Fruit fly (Drosophila melanogaster): ENCODE measurements around the gene csw.

csw gene

DNA sequence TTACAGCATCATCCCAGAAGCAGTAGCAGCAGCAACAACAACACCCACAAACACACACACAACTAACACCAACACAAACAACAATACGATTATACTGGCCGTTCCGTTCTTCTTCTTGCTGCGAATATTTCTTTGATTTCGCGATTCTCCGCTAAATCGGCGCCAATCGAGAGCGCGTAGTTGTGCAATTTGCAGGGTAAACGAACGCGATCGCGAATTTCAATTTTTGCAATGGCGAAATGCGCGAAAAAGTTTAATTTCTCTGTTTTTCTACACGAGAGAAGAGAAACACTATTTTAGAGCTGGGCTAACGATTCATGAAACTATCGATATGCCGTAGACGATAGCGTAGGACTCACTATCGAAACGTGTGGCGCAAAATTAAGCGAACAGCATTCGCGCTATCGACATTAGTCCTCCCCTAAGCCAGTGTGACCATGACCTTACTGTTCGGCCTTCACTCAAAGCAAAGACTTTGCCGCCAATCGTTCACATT lies 64.7 kb downstream of the csw start, which contains the start of gene wapl (continued):
- peak; percentile 64 for TF ChIP-seq abd-A (tag; optimal IDR thresholded peaks at IDR 0.05)
- peak; percentile 33 for TF ChIP-seq NC2β (GFP tag; optimal IDR thresholded peaks at IDR 0.05)
- peak; percentile 91 for TF ChIP-seq sna (GFP tag; IDR thresholded peaks at IDR 0.05; ENCODE audit: partially characterized antibody)
- TF ChIP-seq NFAT (GFP tag; IDR thresholded peaks at IDR 0.05): 0 out of 2 replicates have a peak, but pooled peaks have one; percentile 26
- peak; percentile 25 for TF ChIP-seq CG10147 (GFP tag; optimal IDR thresholded peaks at IDR 0.05)
- TF ChIP-seq crp (GFP tag; optimal IDR thresholded peaks at IDR 0.05): peak in 1 of 2 experiments; percentile 40
- peak; percentile 5 for TF ChIP-seq CG2202 (tag; optimal IDR thresholded peaks at IDR 0.05)
- peak; percentile 94 for TF ChIP-seq E2f2 (GFP tag; IDR thresholded peaks at IDR 0.05)
- no peak for TF ChIP-seq shn (GFP tag; optimal IDR thresholded peaks at IDR 0.05)
- peak; percentile 86 for TF ChIP-seq MESR4 (GFP tag; optimal IDR thresholded peaks at IDR 0.05)
- TF ChIP-seq HLH54F (GFP tag; optimal IDR thresholded peaks at IDR 0.05): peak; percentile 47
- peak; percentile 90 for TF ChIP-seq zen2 (GFP tag; IDR thresholded peaks at IDR 0.05; ENCODE audit: partially characterized antibody)
- peak; percentile 54 for TF ChIP-seq slbo (GFP tag; IDR thresholded peaks at IDR 0.05)
- TF ChIP-seq prd (optimal IDR thresholded peaks at IDR 0.05): no peak
- peak; percentile 32; the same call in 1 of the 3 replicates for TF ChIP-seq prd (GFP tag; IDR thresholded peaks at IDR 0.05)
- peak; percentile 5 for TF ChIP-seq chn (GFP tag; optimal IDR thresholded peaks at IDR 0.05)
- 0 out of 2 replicates have a peak, but pooled peaks have one; percentile 10 for TF ChIP-seq Ptx1 (GFP tag; IDR thresholded peaks at IDR 0.05)
- TF ChIP-seq Awh (GFP tag; IDR thresholded peaks at IDR 0.05): no peak
- peak; percentile 76 for TF ChIP-seq gfzf (GFP tag; optimal IDR thresholded peaks at IDR 0.05)
- TF ChIP-seq stwl (tag; optimal IDR thresholded peaks at IDR 0.05): peak; percentile 61
- TF ChIP-seq CG9797 (GFP tag; optimal IDR thresholded peaks at IDR 0.05): peak; percentile 85
- TF ChIP-seq gsb (GFP tag; IDR thresholded peaks at IDR 0.05): no peak
- TF ChIP-seq pzg (GFP tag; optimal IDR thresholded peaks at IDR 0.05): peak; percentile 95
- TF ChIP-seq Scr (GFP tag; IDR thresholded peaks at IDR 0.05; ENCODE audit: partially characterized antibody): peak; percentile 94
- peak; percentile 63 for TF ChIP-seq Ets97D (GFP tag; optimal IDR thresholded peaks at IDR 0.05)

DNA sequence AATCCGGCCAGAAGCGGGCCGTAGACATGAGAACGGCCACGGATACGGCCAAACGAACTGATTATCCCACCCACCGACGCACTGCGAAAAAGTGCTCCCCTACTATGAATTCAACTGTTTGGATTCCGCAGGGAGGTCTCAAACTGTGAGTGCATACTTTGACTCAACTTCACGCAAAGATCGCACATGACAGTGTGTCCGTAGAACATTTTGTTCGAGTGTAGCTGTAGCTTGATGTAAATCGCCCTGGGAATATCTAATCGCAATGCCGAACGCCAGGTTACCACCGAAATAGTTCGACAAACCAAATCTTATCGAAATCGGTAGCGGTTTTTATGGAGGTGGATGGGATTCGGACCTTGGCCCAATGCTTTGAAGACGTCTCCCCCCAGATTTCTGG lies 67.0 kb downstream of the csw start:
- TF ChIP-seq HmgZ (tag; optimal IDR thresholded peaks at IDR 0.05) (peak; percentile 66), CG12104 (GFP tag; optimal IDR thresholded peaks at IDR 0.05) (no peak), CG13624 (GFP tag; optimal IDR thresholded peaks at IDR 0.05) (no peak), CG17328 (GFP tag; IDR thresholded peaks at IDR 0.05) (no peak), Deaf1 (tag; optimal IDR thresholded peaks at IDR 0.05) (peak; percentile 58), CG10543 (GFP tag; optimal IDR thresholded peaks at IDR 0.05) (peak; percentile 48), CG2120 (GFP tag; optimal IDR thresholded peaks at IDR 0.05) (peak; percentile 55), lmd (GFP tag; IDR thresholded peaks at IDR 0.05) (peak; percentile 27; the same call in 1 of the 2 replicates), CG10431 (GFP tag; optimal IDR thresholded peaks at IDR 0.05) (no peak), Fer3 (tag; optimal IDR thresholded peaks at IDR 0.05) (peak; percentile 23), sr (GFP tag; IDR thresholded peaks at IDR 0.05) (no peak), zf30C (GFP tag; optimal IDR thresholded peaks at IDR 0.05) (peak; percentile 71), exex (tag; optimal IDR thresholded peaks at IDR 0.05) (peak; percentile 70), CG8290 (GFP tag; optimal IDR thresholded peaks at IDR 0.05) (no peak), CG8290 (tag; optimal IDR thresholded peaks at IDR 0.05) (peak in 1 of 2 experiments; percentile 71), Ada2b (GFP tag; IDR thresholded peaks at IDR 0.05) (0 out of 2 replicates have a peak, but pooled peaks have one; percentile 10), HHEX (GFP tag; optimal IDR thresholded peaks at IDR 0.05) (no peak), Fer1 (GFP tag; optimal IDR thresholded peaks at IDR 0.05) (peak; percentile 52), sd (tag; optimal IDR thresholded peaks at IDR 0.05) (peak; percentile 37), NC2α (GFP tag; optimal IDR thresholded peaks at IDR 0.05) (no peak), Rfx (GFP tag; IDR thresholded peaks at IDR 0.05) (peak; percentile 68), ci (GFP tag; IDR thresholded peaks at IDR 0.05) (0 out of 3 replicates have a peak, but pooled peaks have one; percentile 19), CG7839 (tag; optimal IDR thresholded peaks at IDR 0.05) (peak; percentile 18), Abd-B (GFP tag; optimal IDR thresholded peaks at IDR 0.05) (no peak), row (GFP tag; IDR thresholded peaks at IDR 0.05) (peak; percentile 78), CG15601 (tag; optimal IDR thresholded peaks at IDR 0.05) (no peak)

All from whole organism, embryonic.